Worm (Caenorhabditis elegans) whole organism, mixed stage, embryonic: ENCODE results near the gene dlc-2.

Experiments used
- M03D4.4 ChIP-seq: sonication (generic microtip); optimal IDR thresholded peaks from 2 replicates; lab custom pipeline; 2017; ENCODE audit warnings: mild to moderate bottlenecking, missing genetic modification characterization, missing compliant biosample characterization
- blmp-1 ChIP-seq: fragments of 150-350 bp; optimal IDR thresholded peaks from 2 replicates; lab custom pipeline; 2014; ENCODE audit warnings: missing biosample characterization, missing genetic modification characterization
- ceh-43 ChIP-seq: fragments of 200-800 bp; sonication (Bioruptor generic); optimal IDR thresholded peaks from 2 replicates; lab custom pipeline; 2018; ENCODE audit warnings: mild to moderate bottlenecking, missing genetic modification characterization, moderate library complexity, missing compliant biosample characterization
- ceh-83 ChIP-seq: fragments of 200-800 bp; sonication (Bioruptor generic); optimal IDR thresholded peaks from 2 replicates; lab custom pipeline; 2018; ENCODE audit warnings: mild to moderate bottlenecking, missing genetic modification characterization, missing compliant biosample characterization
- ces-1 ChIP-seq: fragments of 150-350 bp; optimal IDR thresholded peaks from 2 replicates; lab custom pipeline; 2014; ENCODE audit warnings: missing biosample characterization, missing genetic modification reagents, missing genetic modification characterization
- drap-1 ChIP-seq: fragments of 200-800 bp; sonication (Bioruptor generic); optimal IDR thresholded peaks from 3 replicates; lab custom pipeline; 2018; ENCODE audit warnings: mild to moderate bottlenecking, missing genetic modification characterization, missing compliant biosample characterization
- elt-1 ChIP-seq: sonication (generic microtip); optimal IDR thresholded peaks from 2 replicates; lab custom pipeline; 2017; ENCODE audit warnings: missing genetic modification characterization, mild to moderate bottlenecking, missing compliant biosample characterization, antibody characterized with exemption, moderate library complexity, borderline replicate concordance; ENCODE audit not compliant: insufficient read depth
- elt-3 ChIP-seq: fragments of 150-350 bp; optimal IDR thresholded peaks from 2 replicates; lab custom pipeline; 2014; ENCODE audit warnings: missing biosample characterization, missing genetic modification characterization
- flh-1 ChIP-seq: fragments of 200-800 bp; sonication (Bioruptor generic); optimal IDR thresholded peaks from 2 replicates; lab custom pipeline; 2018; ENCODE audit warnings: mild to moderate bottlenecking, missing genetic modification characterization, moderate library complexity, missing compliant biosample characterization
- hlh-1 ChIP-seq: fragments of 150-350 bp; optimal IDR thresholded peaks from 2 replicates; lab custom pipeline; 2014; ENCODE audit warnings: missing biosample characterization, missing genetic modification reagents, missing genetic modification characterization
- lin-32 ChIP-seq: fragments of 200-800 bp; sonication (Bioruptor generic); optimal IDR thresholded peaks from 2 replicates; lab custom pipeline; 2018; ENCODE audit warnings: mild to moderate bottlenecking, missing genetic modification characterization, missing compliant biosample characterization
- lsy-2 ChIP-seq: fragments of 150-350 bp; optimal IDR thresholded peaks from 2 replicates; lab custom pipeline; 2014; ENCODE audit warnings: missing biosample characterization, missing genetic modification characterization
- mab-5 ChIP-seq: fragments of 150-350 bp; optimal IDR thresholded peaks from 2 replicates; lab custom pipeline; 2014; ENCODE audit warnings: missing biosample characterization, missing genetic modification characterization
- mep-1 ChIP-seq: fragments of 150-350 bp; optimal IDR thresholded peaks from 2 replicates; lab custom pipeline; 2017; ENCODE audit warnings: missing biosample characterization, missing genetic modification reagents, missing genetic modification characterization, inconsistent platforms
- mls-2 ChIP-seq: sonication (generic microtip); optimal IDR thresholded peaks from 2 replicates; lab custom pipeline; 2016; ENCODE audit warnings: mild to moderate bottlenecking, missing genetic modification characterization, moderate library complexity, missing compliant biosample characterization
- nhr-12 ChIP-seq: fragments of 150-350 bp; optimal IDR thresholded peaks from 2 replicates; lab custom pipeline; 2014; ENCODE audit warnings: missing biosample characterization, missing genetic modification characterization
- nhr-237 ChIP-seq: fragments of 150-350 bp; optimal IDR thresholded peaks from 2 replicates; lab custom pipeline; 2014; ENCODE audit warnings: missing biosample characterization, missing genetic modification characterization
- nhr-28 ChIP-seq: fragments of 150-350 bp; optimal IDR thresholded peaks from 2 replicates; lab custom pipeline; 2014; ENCODE audit warnings: missing biosample characterization, missing genetic modification characterization
- nhr-76 ChIP-seq: sonication (generic microtip); optimal IDR thresholded peaks from 2 replicates; lab custom pipeline; 2017; ENCODE audit warnings: missing biosample characterization, missing genetic modification characterization
- pha-4 ChIP-seq: fragments of 150-350 bp; optimal IDR thresholded peaks from 2 replicates; lab custom pipeline; 2018; ENCODE audit warnings: missing biosample characterization, missing genetic modification reagents, missing genetic modification characterization
- sem-2 ChIP-seq: fragments of 200-800 bp; sonication (Bioruptor generic); optimal IDR thresholded peaks from 2 replicates; lab custom pipeline; 2018; ENCODE audit warnings: mild to moderate bottlenecking, missing genetic modification characterization, missing compliant biosample characterization
- snpc-4 ChIP-seq: fragments of 150-350 bp; optimal IDR thresholded peaks from 2 replicates; lab custom pipeline; 2014; ENCODE audit warnings: missing biosample characterization, missing genetic modification characterization
- sptf-1 ChIP-seq: sonication (generic microtip); optimal IDR thresholded peaks from 2 replicates; lab custom pipeline; 2017; ENCODE audit warnings: mild to moderate bottlenecking, missing genetic modification characterization, moderate library complexity, missing compliant biosample characterization
- tbx-8 ChIP-seq: fragments of 200-800 bp; sonication (Bioruptor generic); optimal IDR thresholded peaks from 2 replicates; lab custom pipeline; 2018; ENCODE audit warnings: mild to moderate bottlenecking, missing genetic modification characterization, moderate library complexity, missing compliant biosample characterization
- unc-120 ChIP-seq: sonication (generic microtip); optimal IDR thresholded peaks from 2 replicates; lab custom pipeline; 2017; ENCODE audit warnings: missing genetic modification characterization, missing compliant biosample characterization; ENCODE audit not compliant: poor library complexity, severe bottlenecking
- unc-39 ChIP-seq: fragments of 150-350 bp; optimal IDR thresholded peaks from 2 replicates; lab custom pipeline; 2014; ENCODE audit warnings: missing biosample characterization, missing genetic modification characterization
- unc-62 ChIP-seq: fragments of 150-350 bp; optimal IDR thresholded peaks from 2 replicates; lab custom pipeline; 2014; ENCODE audit warnings: missing biosample characterization, missing genetic modification reagents, missing genetic modification characterization
- zip-8 ChIP-seq: fragments of 150-350 bp; optimal IDR thresholded peaks from 2 replicates; lab custom pipeline; 2014; ENCODE audit warnings: missing biosample characterization, missing genetic modification characterization
- ztf-11 ChIP-seq: fragments of 150-350 bp; optimal IDR thresholded peaks from 2 replicates; lab custom pipeline; 2014; ENCODE audit warnings: missing biosample characterization, missing genetic modification characterization

The dlc-2 gene

ce11 chrIV:12084178-12084577 is 27.2 kb downstream of the dlc-2 start, which contains the start of gene repo-1:
Gene repo-1 (plus strand): TSS chrIV:12084478.
- TF ChIP-seq unc-62 (GFP tag; lab: Kevin White, UChicago), result no peak
- TF ChIP-seq hlh-1, result no peak
- no peak for TF ChIP-seq ceh-43 (GFP tag; lab: Kevin White, UChicago)
- no peak for TF ChIP-seq tbx-8 (GFP tag; lab: Kevin White, UChicago)
- TF ChIP-seq pha-4 (tag; lab: Kevin White, UChicago), result no peak
- TF ChIP-seq mep-1 (tag; lab: Kevin White, UChicago), result no peak

- TF ChIP-seq sem-2 (GFP tag; lab: Kevin White, UChicago) (no peak), unc-62 (GFP tag; lab: Kevin White, UChicago) (no peak), zip-8 (no peak), blmp-1 (tag; lab: Kevin White, UChicago) (no peak), M03D4.4 (tag; lab: Kevin White, UChicago) (no peak), snpc-4 (tag; lab: Kevin White, UChicago) (no peak), mep-1 (tag; lab: Kevin White, UChicago) (no peak), nhr-76 (tag; lab: Kevin White, UChicago) (no peak), ces-1 (GFP tag; lab: Kevin White, UChicago) (no peak), ceh-43 (GFP tag; lab: Kevin White, UChicago) (no peak), nhr-28 (tag; lab: Kevin White, UChicago) (no peak), ceh-83 (GFP tag; lab: Kevin White, UChicago) (no peak), flh-1 (GFP tag; lab: Kevin White, UChicago) (no peak), sptf-1 (tag; lab: Kevin White, UChicago) (no peak), mls-2 (tag; lab: Kevin White, UChicago) (no peak), lsy-2 (tag; lab: Kevin White, UChicago) (no peak), elt-3 (no peak)
Observed at ce11 chrIV:12080807-12081206, 30.6 kb downstream of the dlc-2 start.

ce11 chrIV:12078907-12079523 is 32.4 kb downstream of the dlc-2 start, which contains the start of gene lex-1:
Gene lex-1 (plus strand): TSS chrIV:12079473.
- TF ChIP-seq nhr-237 (tag; lab: Kevin White, UChicago) (no peak), elt-1 (tag; lab: Kevin White, UChicago) (no peak), elt-3 (no peak), ztf-11 (no peak), sem-2 (GFP tag; lab: Kevin White, UChicago) (no peak), tbx-8 (GFP tag; lab: Kevin White, UChicago) (no peak), drap-1 (no peak), mep-1 (tag; lab: Kevin White, UChicago) (peak; percentile 33), nhr-12 (tag; lab: Kevin White, UChicago) (no peak), lin-32 (no peak), ceh-83 (GFP tag; lab: Kevin White, UChicago) (no peak), lsy-2 (tag; lab: Kevin White, UChicago) (peak; percentile 10)

- TF ChIP-seq nhr-12 (tag; lab: Kevin White, UChicago) (no peak), unc-62 (GFP tag; lab: Kevin White, UChicago) (no peak), mep-1 (tag; lab: Kevin White, UChicago) (no peak), elt-1 (tag; lab: Kevin White, UChicago) (no peak), ces-1 (GFP tag; lab: Kevin White, UChicago) (no peak), drap-1 (no peak), zip-8 (no peak), M03D4.4 (tag; lab: Kevin White, UChicago) (no peak), nhr-28 (tag; lab: Kevin White, UChicago) (no peak), nhr-76 (tag; lab: Kevin White, UChicago) (no peak), unc-120 (no peak), unc-39 (tag; lab: Kevin White, UChicago) (no peak), mab-5 (tag; lab: Kevin White, UChicago) (no peak), lin-32 (no peak)
Observed at ce11 chrIV:12078112-12078812, 33.1 kb downstream of the dlc-2 start, which contains the start of gene tmed-1. Gene tmed-1 (minus strand): TSS chrIV:12078162.
